ENCODE assay signal across 2 fruit fly cellular contexts in genomic region chr2L:9071094-9071612, dm6.
TF ChIP-seq lines count a peak whose summit lies in the region.

Gene DIP-zeta (minus strand): TSS chr2L:9071164.

- no peak for TF ChIP-seq CTCF in whole organism, embryonic (GFP tag; optimal IDR thresholded peaks at IDR 0.05; lab: Kevin White, UChicago)

TF ChIP-seq in whole organism, embryonic, 481 proteins besides CTCF, POLR2A, EP300 and RAD21:
- peak; percentile 93 for TF ChIP-seq Nf-YC (tag; optimal IDR thresholded peaks at IDR 0.05; lab: Kevin White, UChicago)
- peak; percentile 96 for TF ChIP-seq CG5180 (GFP tag; optimal IDR thresholded peaks at IDR 0.05; lab: Kevin White, UChicago)
- no peak for TF ChIP-seq CG2889 (GFP tag; IDR thresholded peaks at IDR 0.05; lab: Robert Waterston, UW)
- peak; percentile 94 for TF ChIP-seq Deaf1 (tag; optimal IDR thresholded peaks at IDR 0.05; lab: Kevin White, UChicago)
- TF ChIP-seq Nf-YB (GFP tag; optimal IDR thresholded peaks at IDR 0.05; lab: Kevin White, UChicago) = peak; percentile 77
- TF ChIP-seq Ets65A (GFP tag; lab: Kevin White, UChicago) = peak; percentile 17

TF ChIP-seq in whole organism, prepupa, 60 proteins besides CTCF, POLR2A, EP300 and RAD21:
- TF ChIP-seq CG11294 (GFP tag; IDR thresholded peaks at IDR 0.05; lab: Robert Waterston, UW) = no peak
- peak; percentile 20 for TF ChIP-seq svp (GFP tag; lab: Kevin White, UChicago)
